Worm (Caenorhabditis elegans): ENCODE results near the gene F41E6.5.
A peak's percentile ranks its signal among the peaks of the same experiment; 100 is the strongest.

F41E6.5 gene

DNA sequence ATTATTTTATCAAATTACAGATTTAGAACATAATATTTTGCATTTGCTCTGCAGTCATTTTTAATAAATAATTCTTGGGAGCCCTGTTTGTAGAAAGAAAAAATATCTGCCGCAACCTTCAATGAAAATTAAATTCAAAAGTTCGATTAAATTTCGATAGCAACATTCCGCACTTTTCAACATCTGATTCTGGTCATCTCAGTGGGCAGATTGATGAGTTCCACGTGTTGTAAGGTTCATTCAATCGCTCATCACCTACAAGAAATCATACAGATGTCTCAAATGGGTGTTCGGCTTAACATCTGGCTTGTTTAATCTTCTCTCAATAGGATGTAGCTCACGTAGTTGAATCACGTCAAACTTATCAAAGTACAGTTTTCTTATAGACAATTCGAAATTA lies 3.3 kb upstream of the F41E6.5 start:
- no peak for TF ChIP-seq lin-54 (GFP tag; optimal IDR thresholded peaks at IDR 0.05)

ce11 chrV:8601420-8601819 lies 1.9 kb upstream of the F41E6.5 start, which contains the start of gene F41E6.8:
Gene F41E6.8, minus strand, starts transcription at chrV:8601520.
- TF ChIP-seq lin-26 (GFP tag; IDR thresholded peaks at IDR 0.05) (no peak), gei-17 (GFP tag; optimal IDR thresholded peaks at IDR 0.05) (no peak), sea-2 (GFP tag; IDR thresholded peaks at IDR 0.05) (no peak), nfyb-1 (GFP tag; IDR thresholded peaks at IDR 0.05) (no peak), pbrm-1 (GFP tag; IDR thresholded peaks at IDR 0.05) (no peak), F33H1.4 (GFP tag; IDR thresholded peaks at IDR 0.05) (no peak), ZK185.1 (tag; optimal IDR thresholded peaks at IDR 0.05; ENCODE audit: poor library complexity, severe bottlenecking) (no peak), ztf-3 (GFP tag; optimal IDR thresholded peaks at IDR 0.05) (no peak), mcd-1 (GFP tag; IDR thresholded peaks at IDR 0.05) (no peak), tlf-1 (GFP tag; optimal IDR thresholded peaks at IDR 0.05) (no peak), madf-10 (tag; optimal IDR thresholded peaks at IDR 0.05) (no peak), nhr-179 (tag; optimal IDR thresholded peaks at IDR 0.05) (no peak), repo-1 (tag; optimal IDR thresholded peaks at IDR 0.05) (no peak), mel-28 (tag; optimal IDR thresholded peaks at IDR 0.05; ENCODE audit: borderline replicate concordance) (no peak), bed-1 (GFP tag; IDR thresholded peaks at IDR 0.05) (no peak), hsf-1 (GFP tag; IDR thresholded peaks at IDR 0.05) (no peak), K11D2.4 (GFP tag; IDR thresholded peaks at IDR 0.05) (no peak)

- no peak for TF ChIP-seq B0261.1 (tag; optimal IDR thresholded peaks at IDR 0.05)
- no peak for TF ChIP-seq bed-2 (GFP tag; IDR thresholded peaks at IDR 0.05)
- TF ChIP-seq F10E7.11 (tag; optimal IDR thresholded peaks at IDR 0.05): no peak
- no peak for TF ChIP-seq mes-4 (tag; optimal IDR thresholded peaks at IDR 0.05)
- no peak for TF ChIP-seq F39B2.1 (GFP tag; IDR thresholded peaks at IDR 0.05)
- no peak for TF ChIP-seq rec-8 (tag; optimal IDR thresholded peaks at IDR 0.05)
- no peak for TF ChIP-seq ztf-18 (tag; optimal IDR thresholded peaks at IDR 0.05)
- no peak for TF ChIP-seq madf-8 (GFP tag; conservative IDR thresholded peaks at IDR 0.05)
- TF ChIP-seq F57A8.1 (GFP tag; optimal IDR thresholded peaks at IDR 0.05): no peak
- TF ChIP-seq madf-10 (tag; optimal IDR thresholded peaks at IDR 0.05): no peak
- no peak for TF ChIP-seq aptf-2 (GFP tag; conservative IDR thresholded peaks at IDR 0.05)
- TF ChIP-seq ets-4 (GFP tag; optimal IDR thresholded peaks at IDR 0.05): no peak
- no peak for TF ChIP-seq nfya-2 (GFP tag; IDR thresholded peaks at IDR 0.05)
- no peak for TF ChIP-seq ceh-58 (GFP tag; IDR thresholded peaks at IDR 0.05)
- no peak for TF ChIP-seq attf-3 (GFP tag; conservative IDR thresholded peaks at IDR 0.05)
- no peak for TF ChIP-seq lsl-1 (GFP tag; optimal IDR thresholded peaks at IDR 0.05)
- TF ChIP-seq gei-17 (GFP tag; optimal IDR thresholded peaks at IDR 0.05): no peak
Measured at ce11 chrV:8602638-8603037, 642 bp upstream of the F41E6.5 start, which contains the start of gene F41E6.15. Gene F41E6.15, minus strand, starts transcription at chrV:8602738.

DNA sequence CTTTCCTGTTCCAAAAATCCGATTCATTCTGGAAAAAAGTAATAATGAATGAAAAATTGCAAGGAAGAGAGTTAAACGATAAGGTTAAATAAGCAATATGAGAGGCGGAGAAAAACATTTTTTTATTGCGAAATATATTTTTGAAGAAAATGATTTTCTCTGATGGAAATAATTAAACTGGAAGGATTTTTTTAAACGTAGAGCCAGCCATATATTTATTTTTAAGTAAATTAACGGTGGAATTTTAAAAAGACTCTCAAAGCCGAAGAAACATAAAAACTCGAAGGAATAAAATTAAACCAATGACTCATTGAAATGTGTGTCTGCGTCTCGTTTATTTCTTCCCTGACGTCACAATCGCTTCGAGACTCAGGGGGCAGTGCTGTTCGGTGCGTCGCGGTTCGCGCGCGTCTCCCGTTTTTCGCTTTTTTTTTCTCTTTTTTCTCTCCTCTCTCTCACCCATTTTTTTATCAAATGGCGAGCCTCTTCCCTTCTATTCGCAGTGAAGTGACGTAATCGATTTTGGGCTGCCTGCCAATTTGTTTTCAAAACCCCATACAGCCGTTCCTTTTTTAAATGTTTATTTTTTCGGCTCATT lies 2.9 kb downstream of the F41E6.5 start, which contains the start of gene vps-60:
Gene vps-60, minus strand, starts transcription at position 30 of the 598 bp plus-strand sequence.
- TF ChIP-seq ztf-25 (GFP tag; IDR thresholded peaks at IDR 0.05) (no peak), rcor-1 (GFP tag; IDR thresholded peaks at IDR 0.05) (peak; percentile 66), efl-1 (GFP tag; optimal IDR thresholded peaks at IDR 0.05) (peak; percentile 67), atf-7 (tag; optimal IDR thresholded peaks at IDR 0.05) (peak; percentile 95), unc-62 (GFP tag; optimal IDR thresholded peaks at IDR 0.05) (peak; percentile 64), egl-18 (GFP tag; IDR thresholded peaks at IDR 0.05) (0 out of 2 replicates have a peak, but pooled peaks have one; percentile 29), snpc-3.4 (tag; optimal IDR thresholded peaks at IDR 0.05) (peak; percentile 84), nhr-120 (GFP tag; IDR thresholded peaks at IDR 0.05) (no peak), lin-26 (GFP tag; IDR thresholded peaks at IDR 0.05) (peak; percentile 55), ceh-27 (GFP tag; optimal IDR thresholded peaks at IDR 0.05) (peak; percentile 86), F52B5.7 (tag; optimal IDR thresholded peaks at IDR 0.05) (no peak), dpl-1 (GFP tag; optimal IDR thresholded peaks at IDR 0.05) (peak; percentile 70), die-1 (tag; optimal IDR thresholded peaks at IDR 0.05) (peak; percentile 41), Y53G8AR.9 (GFP tag; conservative IDR thresholded peaks at IDR 0.05) (peak; percentile 86), mcd-1 (GFP tag; IDR thresholded peaks at IDR 0.05) (peak; percentile 82)
